In the genomic region with DNA sequence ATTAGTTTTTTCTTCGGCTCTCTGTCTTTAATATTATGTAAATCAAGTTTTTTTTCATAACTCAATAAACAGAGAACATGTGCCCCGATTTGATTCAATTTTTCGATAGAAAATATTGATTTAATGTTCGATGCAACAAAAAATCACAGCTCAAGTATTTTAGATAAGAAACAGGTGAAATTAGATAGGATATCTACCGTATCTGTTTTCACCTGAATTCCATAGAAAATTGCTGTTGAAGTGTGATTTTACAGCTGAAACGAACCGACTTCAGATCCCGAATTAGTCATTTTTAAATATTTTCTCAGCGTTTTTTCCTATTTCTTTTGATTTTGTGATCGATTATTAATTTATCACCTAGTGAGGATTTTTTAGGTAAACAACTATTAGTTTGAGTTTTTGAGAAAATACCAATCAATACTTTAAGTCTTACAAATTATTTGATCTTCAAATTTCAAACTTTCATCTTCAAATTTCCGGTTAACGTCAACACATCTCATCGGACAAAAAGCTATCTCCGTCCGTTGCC, we compare ENCODE assay signal across 2 worm cellular contexts.
TF ChIP-seq lines count a peak whose summit lies in the region.

A gene (plus strand): TSS at position 479 of the 529 bp plus-strand sequence.

TF ChIP-seq in whole organism, L1 larva, 84 proteins besides CTCF, POLR2A, EP300 and RAD21:
- TF ChIP-seq fkh-4 (tag; optimal IDR thresholded peaks at IDR 0.05; lab: Kevin White, UChicago; ENCODE audit: borderline replicate concordance) (no peak), hlh-17 (GFP tag; optimal IDR thresholded peaks at IDR 0.05; lab: Kevin White, UChicago; ENCODE audit: borderline replicate concordance) (no peak), hlh-4 (tag; optimal IDR thresholded peaks at IDR 0.05; lab: Kevin White, UChicago) (peak; percentile 90), sup-37 (GFP tag; optimal IDR thresholded peaks at IDR 0.05; lab: Kevin White, UChicago) (no peak), nhr-47 (tag; optimal IDR thresholded peaks at IDR 0.05; lab: Kevin White, UChicago) (peak; percentile 21), fkh-8 (tag; optimal IDR thresholded peaks at IDR 0.05; lab: Kevin White, UChicago) (peak; percentile 29)

TF ChIP-seq in whole organism, L4 larva, 104 proteins besides CTCF, POLR2A, EP300 and RAD21:
- peak; percentile 42 for TF ChIP-seq aha-1 (tag; lab: Kevin White, UChicago)
- TF ChIP-seq saeg-2 (GFP tag; IDR thresholded peaks at IDR 0.05; lab: Robert Waterston, UW) = no peak
- no peak for TF ChIP-seq nhr-102 (tag; optimal IDR thresholded peaks at IDR 0.05; lab: Kevin White, UChicago)
